Fruit fly (Drosophila melanogaster): ENCODE data around the gene zormin.

Gene zormin

DNA sequence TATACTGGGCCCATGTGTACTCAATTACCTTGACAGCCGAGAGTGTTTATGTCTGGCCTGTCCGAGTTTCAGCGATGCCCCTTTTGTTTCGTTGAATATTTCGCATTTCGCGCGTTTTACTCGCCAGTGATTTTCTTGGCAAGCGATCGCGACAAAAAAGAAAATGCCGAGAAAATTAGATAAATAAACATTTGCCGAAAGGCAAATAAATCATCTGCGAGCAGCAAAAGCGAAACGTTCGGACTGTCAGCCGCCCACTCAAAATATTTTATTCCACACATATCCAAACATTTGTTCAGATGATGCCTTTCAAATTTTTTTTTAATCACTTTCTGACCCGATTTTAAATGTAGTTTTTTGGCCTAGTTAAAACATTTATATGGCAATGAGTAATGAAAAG, 29.8 kb downstream of the zormin start:
- TF ChIP-seq ttk (optimal IDR thresholded peaks at IDR 0.05) (no peak), Myc (optimal IDR thresholded peaks at IDR 0.05) (no peak), insv (optimal IDR thresholded peaks at IDR 0.05) (no peak), psq (optimal IDR thresholded peaks at IDR 0.05) (no peak), Sin3A (optimal IDR thresholded peaks at IDR 0.05) (no peak), h (optimal IDR thresholded peaks at IDR 0.05) (no peak)

- TF ChIP-seq ttk (optimal IDR thresholded peaks at IDR 0.05) (no peak), Myc (optimal IDR thresholded peaks at IDR 0.05) (no peak), h (optimal IDR thresholded peaks at IDR 0.05) (no peak), psq (optimal IDR thresholded peaks at IDR 0.05) (no peak), insv (optimal IDR thresholded peaks at IDR 0.05) (no peak), Sin3A (optimal IDR thresholded peaks at IDR 0.05) (no peak)
Measured at dm6 chr3L:2119002-2119401, 32.5 kb downstream of the zormin start.

DNA sequence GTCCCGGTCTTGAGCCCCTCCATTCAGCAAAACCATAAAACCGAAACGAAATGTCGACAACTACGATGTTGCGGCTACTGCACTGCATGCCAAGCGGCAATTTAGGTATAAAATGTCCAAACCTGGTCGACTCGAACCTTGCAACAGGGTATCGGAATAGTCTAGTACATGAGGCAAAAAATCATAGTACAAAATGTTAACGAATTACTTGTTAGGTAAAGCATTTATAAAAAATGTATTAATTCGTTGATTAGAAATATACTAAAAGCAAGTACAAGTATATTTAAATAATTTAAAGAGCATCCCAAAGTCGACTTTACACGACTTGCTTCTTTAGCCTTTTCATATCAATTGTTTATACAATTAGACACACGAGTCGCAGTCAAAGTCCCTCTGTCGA, 33.4 kb downstream of the zormin start:
- TF ChIP-seq h (optimal IDR thresholded peaks at IDR 0.05) (no peak), Myc (optimal IDR thresholded peaks at IDR 0.05) (no peak), psq (optimal IDR thresholded peaks at IDR 0.05) (no peak), ttk (optimal IDR thresholded peaks at IDR 0.05) (no peak), insv (optimal IDR thresholded peaks at IDR 0.05) (no peak), Sin3A (optimal IDR thresholded peaks at IDR 0.05) (no peak)

DNA sequence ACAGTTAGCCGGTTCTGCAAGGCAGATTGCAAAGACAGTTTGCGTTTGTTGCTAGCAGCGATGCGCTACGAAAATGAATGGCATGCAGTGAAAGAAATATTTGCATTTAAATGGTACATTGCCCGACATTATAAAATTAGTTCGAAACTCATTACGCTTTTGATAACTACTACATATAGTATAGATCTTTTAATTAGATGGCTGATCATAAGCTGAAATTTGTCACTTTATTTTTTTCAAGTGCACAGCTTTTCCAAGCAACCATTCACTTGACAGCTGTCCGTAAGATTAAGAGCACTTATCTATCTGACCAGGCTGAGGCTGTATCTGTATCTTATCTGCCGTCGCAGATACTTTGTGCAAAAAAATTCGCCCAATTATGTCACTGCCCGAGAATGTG, 34.5 kb downstream of the zormin start:
- no peak for TF ChIP-seq psq (optimal IDR thresholded peaks at IDR 0.05)
- no peak for TF ChIP-seq Myc (optimal IDR thresholded peaks at IDR 0.05)
- no peak for TF ChIP-seq insv (optimal IDR thresholded peaks at IDR 0.05)
- no peak for TF ChIP-seq ttk (optimal IDR thresholded peaks at IDR 0.05)
- no peak for TF ChIP-seq h (optimal IDR thresholded peaks at IDR 0.05)
- no peak for TF ChIP-seq Sin3A (optimal IDR thresholded peaks at IDR 0.05)

- no peak for TF ChIP-seq insv (optimal IDR thresholded peaks at IDR 0.05)
- TF ChIP-seq h (optimal IDR thresholded peaks at IDR 0.05), result no peak
- no peak for TF ChIP-seq Sin3A (optimal IDR thresholded peaks at IDR 0.05)
- no peak for TF ChIP-seq ttk (optimal IDR thresholded peaks at IDR 0.05)
- no peak for TF ChIP-seq psq (optimal IDR thresholded peaks at IDR 0.05)
- no peak for TF ChIP-seq Myc (optimal IDR thresholded peaks at IDR 0.05)
Measured at dm6 chr3L:2115524-2116245, 35.8 kb downstream of the zormin start, which contains the start of gene sls. Gene sls (minus strand): TSS chr3L:2115611.

DNA sequence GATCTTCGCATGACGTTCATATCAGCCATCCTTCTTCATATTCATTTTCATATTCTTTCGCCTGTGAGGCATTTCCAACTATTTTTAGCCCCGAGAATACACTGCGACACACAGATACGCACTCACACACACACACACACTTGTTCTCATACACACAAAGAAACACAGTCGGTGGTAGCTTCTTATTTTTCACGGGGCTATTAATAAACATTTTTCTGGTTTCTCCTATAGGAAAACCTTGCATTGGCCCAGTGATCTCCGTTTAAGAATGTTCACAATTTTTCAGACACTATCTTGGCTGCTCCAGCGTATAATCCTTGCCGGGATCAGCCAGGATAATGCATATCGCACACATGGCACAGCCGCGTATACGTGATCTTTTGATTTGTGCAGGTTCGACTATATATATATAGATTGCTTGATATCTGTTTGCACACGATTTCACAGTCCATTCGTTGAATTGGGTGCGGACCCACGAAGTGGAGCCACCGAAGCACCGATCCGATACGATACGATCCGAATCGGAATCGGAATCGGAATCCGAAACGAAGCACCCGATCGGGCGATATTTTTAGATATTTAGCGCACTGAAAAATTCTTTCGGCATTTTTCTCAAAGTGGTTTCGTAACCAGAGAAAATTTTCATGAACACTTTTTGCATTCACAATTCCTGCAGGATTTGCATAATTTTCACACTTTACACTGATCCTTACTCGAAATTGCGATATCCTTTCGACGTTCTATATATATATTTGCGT, 36.6 kb downstream of the zormin start:
- TF ChIP-seq insv (optimal IDR thresholded peaks at IDR 0.05) (no peak), Sin3A (optimal IDR thresholded peaks at IDR 0.05) (no peak), h (optimal IDR thresholded peaks at IDR 0.05) (no peak), Myc (optimal IDR thresholded peaks at IDR 0.05) (no peak), psq (optimal IDR thresholded peaks at IDR 0.05) (no peak), ttk (optimal IDR thresholded peaks at IDR 0.05) (no peak)

DNA sequence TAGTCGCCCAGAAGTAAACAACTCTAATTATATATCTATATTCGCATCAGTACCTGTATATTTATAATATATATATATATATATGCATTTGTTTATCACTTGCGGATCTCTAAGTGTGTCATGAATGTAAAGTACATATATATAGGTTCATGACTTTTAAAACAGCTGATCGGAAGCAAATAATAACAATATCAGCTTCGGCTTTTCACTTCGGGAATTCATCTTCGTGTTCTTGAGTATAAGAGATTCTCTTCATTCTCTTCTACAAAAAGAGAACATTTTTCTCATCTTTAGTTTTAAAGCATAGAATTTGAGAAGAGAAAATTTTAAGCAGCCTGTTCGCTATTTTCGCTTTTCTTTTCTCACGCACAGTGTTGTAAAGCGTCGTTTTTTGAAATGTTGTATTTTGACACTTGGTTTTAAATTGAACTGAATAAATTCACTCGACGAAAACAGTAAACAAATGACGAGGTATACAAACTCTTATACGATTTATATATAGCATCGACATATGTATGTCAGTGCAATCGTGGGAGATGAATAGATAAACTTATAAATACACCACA, 44.1 kb downstream of the zormin start:
- TF ChIP-seq psq (optimal IDR thresholded peaks at IDR 0.05) (no peak), Sin3A (optimal IDR thresholded peaks at IDR 0.05) (no peak), ttk (optimal IDR thresholded peaks at IDR 0.05) (no peak), h (optimal IDR thresholded peaks at IDR 0.05) (no peak), Myc (optimal IDR thresholded peaks at IDR 0.05) (no peak), insv (optimal IDR thresholded peaks at IDR 0.05) (no peak)

dm6 chr3L:2089751-2090510, 61.6 kb downstream of the zormin start:
- TF ChIP-seq psq (optimal IDR thresholded peaks at IDR 0.05), result no peak
- no peak for TF ChIP-seq Myc (optimal IDR thresholded peaks at IDR 0.05)
- no peak for TF ChIP-seq Sin3A (optimal IDR thresholded peaks at IDR 0.05)
- TF ChIP-seq insv (optimal IDR thresholded peaks at IDR 0.05), result no peak
- TF ChIP-seq h (optimal IDR thresholded peaks at IDR 0.05), result no peak
- TF ChIP-seq ttk (optimal IDR thresholded peaks at IDR 0.05), result no peak
